Worm (Caenorhabditis elegans) whole organism, L1 larva: ENCODE measurements around the gene him-5.

Source experiments
- ama-1 ChIP-seq: fragments of 150-350 bp; optimal IDR thresholded peaks from 2 replicates; lab custom pipeline; 2014
- nhr-47 ChIP-seq: sonication (generic microtip); optimal IDR thresholded peaks from 2 replicates; lab custom pipeline; 2016; ENCODE audit warnings: mild to moderate bottlenecking, missing genetic modification characterization, moderate library complexity, missing compliant biosample characterization

DNA sequence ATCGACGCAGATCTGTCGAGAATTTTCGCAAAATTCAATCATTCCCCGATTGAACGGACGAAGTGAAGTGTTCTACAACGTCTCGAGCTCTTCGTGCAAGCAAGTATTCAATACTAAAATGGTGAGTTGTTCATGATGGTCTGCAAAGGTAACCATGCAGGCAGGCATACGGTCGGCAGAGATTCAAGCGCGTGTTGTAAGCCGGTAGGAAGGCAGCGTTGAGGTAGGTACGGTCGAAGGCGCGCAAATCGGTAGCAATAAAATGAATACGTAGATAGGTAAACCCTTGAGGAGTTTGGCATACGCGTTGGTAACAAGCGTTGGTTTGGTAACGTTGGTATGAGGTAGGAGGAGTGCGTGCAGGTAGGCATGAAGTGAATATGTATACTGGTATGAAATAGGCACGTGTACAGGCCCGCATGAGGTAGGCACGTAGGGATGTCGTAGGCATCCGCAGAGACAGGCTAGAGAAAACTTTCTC is 22.4 kb upstream of the him-5 start, which contains the start of gene D1086.17:
- TF ChIP-seq nhr-47 (tag; lab: Kevin White, UChicago) (no peak), ama-1 (lab: Kevin White, UChicago) (no peak)
